Fruit fly (Drosophila melanogaster): Measurements from ENCODE around the gene CG1368.

Gene CG1368

DNA sequence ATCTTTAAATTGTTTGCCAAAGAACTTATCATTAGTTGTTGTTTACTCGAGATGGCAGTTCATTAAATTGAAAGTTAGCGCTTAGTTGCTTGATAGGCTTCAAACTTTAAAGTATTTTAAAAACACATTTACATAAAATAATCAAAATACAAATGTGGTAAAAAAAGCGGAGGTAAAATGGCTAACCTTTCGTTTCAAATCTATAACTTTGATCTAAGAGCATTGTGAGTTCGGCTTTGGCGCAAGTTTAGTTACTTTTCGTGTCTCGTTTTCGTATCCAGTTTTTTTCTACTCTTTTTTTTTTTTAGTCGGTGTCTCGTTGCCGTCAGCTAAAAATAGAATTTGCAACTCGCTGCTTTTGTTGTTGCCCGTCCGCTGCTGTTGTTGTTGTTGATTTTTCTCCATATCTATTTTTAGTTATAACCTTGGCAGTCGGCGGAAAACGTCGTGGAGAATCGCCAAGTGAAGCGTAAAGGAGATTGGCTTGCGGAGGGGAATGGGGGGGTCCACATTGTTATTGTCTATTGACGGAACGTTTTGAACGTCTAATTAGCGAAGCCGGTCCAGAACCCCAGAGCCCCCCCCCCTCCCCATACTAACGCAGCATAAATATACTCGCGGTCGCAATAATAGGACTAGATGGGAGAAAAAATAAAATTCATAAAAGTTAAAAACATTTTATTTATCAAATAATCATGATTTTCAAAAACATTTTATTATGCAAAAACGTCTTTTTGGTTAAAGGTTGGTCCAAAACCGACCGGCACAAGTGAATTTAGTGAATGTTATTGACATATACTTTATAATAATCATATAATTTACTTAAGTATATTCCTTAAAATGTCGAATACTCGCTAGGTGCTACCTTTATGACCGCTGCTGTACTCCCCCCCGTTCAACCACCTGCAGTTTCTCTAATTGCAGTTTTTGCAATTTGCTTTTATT lies 40.2 kb downstream of the CG1368 start (continued):
- no peak for TF ChIP-seq danr (GFP tag; IDR thresholded peaks at IDR 0.05)
- TF ChIP-seq BEAF-32 (GFP tag; optimal IDR thresholded peaks at IDR 0.05), result no peak
- no peak for TF ChIP-seq CG31365 (tag; optimal IDR thresholded peaks at IDR 0.05)
- no peak for TF ChIP-seq CG10654 (GFP tag; optimal IDR thresholded peaks at IDR 0.05)
- TF ChIP-seq CG10543 (GFP tag; optimal IDR thresholded peaks at IDR 0.05), result no peak
- TF ChIP-seq fru (optimal IDR thresholded peaks at IDR 0.05), result no peak
- TF ChIP-seq HmgZ (tag; optimal IDR thresholded peaks at IDR 0.05), result no peak
- peak; percentile 35 for TF ChIP-seq CG10979 (tag; optimal IDR thresholded peaks at IDR 0.05)
- TF ChIP-seq CG33213 (GFP tag; optimal IDR thresholded peaks at IDR 0.05), result no peak
- no peak for TF ChIP-seq CG9437 (GFP tag; optimal IDR thresholded peaks at IDR 0.05)
- peak; percentile 45; the same call in 1 of the 2 replicates for TF ChIP-seq seq (GFP tag; IDR thresholded peaks at IDR 0.05)
- no peak for TF ChIP-seq otp (GFP tag; IDR thresholded peaks at IDR 0.05)
- TF ChIP-seq CG4404 (GFP tag; IDR thresholded peaks at IDR 0.05), result no peak
- TF ChIP-seq Dref (GFP tag; IDR thresholded peaks at IDR 0.05), result no peak
- no peak for TF ChIP-seq bowl (GFP tag; IDR thresholded peaks at IDR 0.05)
- TF ChIP-seq ato (GFP tag; IDR thresholded peaks at IDR 0.05; ENCODE audit: partially characterized antibody), result no peak
- no peak for TF ChIP-seq HmgD (GFP tag; optimal IDR thresholded peaks at IDR 0.05)
- TF ChIP-seq Oli (tag; optimal IDR thresholded peaks at IDR 0.05), result peak; percentile 59
- no peak for TF ChIP-seq abd-A (tag; optimal IDR thresholded peaks at IDR 0.05)
- no peak for TF ChIP-seq CG10462 (GFP tag; optimal IDR thresholded peaks at IDR 0.05)
- TF ChIP-seq CG18599 (GFP tag; optimal IDR thresholded peaks at IDR 0.05), result peak; percentile 60
- TF ChIP-seq tna (GFP tag; IDR thresholded peaks at IDR 0.05; ENCODE audit: partially characterized antibody), result no peak
- no peak for TF ChIP-seq CG18011 (GFP tag; optimal IDR thresholded peaks at IDR 0.05)
- no peak for TF ChIP-seq Rx (GFP tag; IDR thresholded peaks at IDR 0.05)
- no peak for TF ChIP-seq Gsc (GFP tag; IDR thresholded peaks at IDR 0.05)
- TF ChIP-seq CG6765 (GFP tag; optimal IDR thresholded peaks at IDR 0.05), result peak; percentile 50
- TF ChIP-seq vnd (GFP tag; IDR thresholded peaks at IDR 0.05; ENCODE audit: partially characterized antibody), result no peak
- 0 out of 2 replicates have a peak, but pooled peaks have one; percentile 31 for TF ChIP-seq stc (GFP tag; IDR thresholded peaks at IDR 0.05)
- no peak for TF ChIP-seq CG6272 (GFP tag; IDR thresholded peaks at IDR 0.05)
- no peak for TF ChIP-seq C15 (GFP tag; IDR thresholded peaks at IDR 0.05)
- 0 out of 4 replicates have a peak, but pooled peaks have one; percentile 4 for TF ChIP-seq Gug (GFP tag; IDR thresholded peaks at IDR 0.05)
- peak; percentile 28; the same call in 1 of the 3 replicates for TF ChIP-seq ci (GFP tag; IDR thresholded peaks at IDR 0.05)
- peak; percentile 42 for TF ChIP-seq CG1233 (GFP tag; optimal IDR thresholded peaks at IDR 0.05)
- peak; percentile 17 for TF ChIP-seq CG17829 (tag; optimal IDR thresholded peaks at IDR 0.05)
- TF ChIP-seq mld (GFP tag; IDR thresholded peaks at IDR 0.05; ENCODE audit: partially characterized antibody), result no peak
- TF ChIP-seq dpn (GFP tag; optimal IDR thresholded peaks at IDR 0.05), result peak in 1 of 2 experiments; percentile 40
- TF ChIP-seq Dll (GFP tag; IDR thresholded peaks at IDR 0.05; ENCODE audit: partially characterized antibody), result no peak
- peak; percentile 28 for TF ChIP-seq org-1 (GFP tag; optimal IDR thresholded peaks at IDR 0.05)
- no peak for TF ChIP-seq CG11398 (GFP tag; optimal IDR thresholded peaks at IDR 0.05)
- no peak for TF ChIP-seq Dfd (GFP tag; optimal IDR thresholded peaks at IDR 0.05)
- TF ChIP-seq Camta (GFP tag; optimal IDR thresholded peaks at IDR 0.05), result no peak
- TF ChIP-seq CG31388 (GFP tag; optimal IDR thresholded peaks at IDR 0.05), result no peak
- TF ChIP-seq Six4 (GFP tag; optimal IDR thresholded peaks at IDR 0.05), result no peak
- 0 out of 4 replicates have a peak, but pooled peaks have one; percentile 42 for TF ChIP-seq chinmo (GFP tag; IDR thresholded peaks at IDR 0.05; ENCODE audit: partially characterized antibody)
- no peak for TF ChIP-seq sima (GFP tag; optimal IDR thresholded peaks at IDR 0.05)
- TF ChIP-seq shn (GFP tag; optimal IDR thresholded peaks at IDR 0.05), result no peak
- 0 out of 2 replicates have a peak, but pooled peaks have one; percentile 23 for TF ChIP-seq CG31224 (GFP tag; IDR thresholded peaks at IDR 0.05)
- no peak for TF ChIP-seq CG17568 (GFP tag; optimal IDR thresholded peaks at IDR 0.05)
- TF ChIP-seq CG3407 (GFP tag; optimal IDR thresholded peaks at IDR 0.05), result no peak

Measured in whole organism, embryonic.